Fruit fly (Drosophila melanogaster) whole organism, embryonic: Measurements from ENCODE around the gene CG43052.

Source experiments
- Atf3 ChIP-seq: fragments of 200-800 bp; sonication (Bioruptor generic); optimal IDR thresholded peaks from 3 replicates; lab custom pipeline; 2016; ENCODE audit warnings: missing biosample characterization, missing genetic modification characterization
- Bteb2 ChIP-seq: fragments of 200-800 bp; sonication (Bioruptor generic); optimal IDR thresholded peaks from 2 replicates; lab custom pipeline; 2016; ENCODE audit warnings: missing biosample characterization, missing genetic modification characterization
- C15 ChIP-seq: fragments of 200-800 bp; sonication (Bioruptor generic); IDR thresholded peaks from 3 replicates; pipeline ENCODE4 v1.3.6; 2022; ENCODE audit warnings: missing biosample characterization, missing genetic modification characterization
- CG10979 ChIP-seq: fragments of 200-800 bp; sonication (Bioruptor generic); optimal IDR thresholded peaks from 2 replicates; lab custom pipeline; 2018; ENCODE audit warnings: missing biosample characterization, mild to moderate bottlenecking, missing genetic modification characterization, moderate library complexity
- CG11247 ChIP-seq: fragments of 200-800 bp; sonication (Bioruptor generic); IDR thresholded peaks from 2 replicates; pipeline ENCODE4 v1.3.6; 2022; ENCODE audit warnings: missing biosample characterization, missing genetic modification characterization
- CG11398 ChIP-seq: fragments of 200-800 bp; sonication (Bioruptor generic); optimal IDR thresholded peaks from 2 replicates; lab custom pipeline; 2016; ENCODE audit warnings: missing biosample characterization, missing genetic modification characterization
- CG11723 ChIP-seq: fragments of 200-800 bp; sonication (Bioruptor generic); optimal IDR thresholded peaks from 2 replicates; lab custom pipeline; 2017; ENCODE audit warnings: missing biosample characterization, mild to moderate bottlenecking, missing genetic modification characterization
- CG15269 ChIP-seq: fragments of 200-800 bp; sonication (Bioruptor generic); optimal IDR thresholded peaks from 2 replicates; lab custom pipeline; 2018; ENCODE audit warnings: missing biosample characterization, mild to moderate bottlenecking, missing genetic modification characterization, moderate library complexity
- CG15601 ChIP-seq: fragments of 200-800 bp; sonication (Bioruptor generic); optimal IDR thresholded peaks from 3 replicates; lab custom pipeline; 2019; ENCODE audit warnings: missing biosample characterization, mild to moderate bottlenecking, missing genetic modification characterization, moderate library complexity
- CG1647 ChIP-seq: fragments of 200-800 bp; sonication (Bioruptor generic); optimal IDR thresholded peaks from 3 replicates; lab custom pipeline; 2016; ENCODE audit warnings: missing biosample characterization, missing genetic modification characterization
- CG17829 ChIP-seq: fragments of 200-800 bp; optimal IDR thresholded peaks from 2 replicates; lab custom pipeline; 2019; ENCODE audit warnings: missing biosample characterization, mild to moderate bottlenecking, missing genetic modification characterization, moderate library complexity
- CG31365 ChIP-seq: fragments of 200-800 bp; sonication (Bioruptor generic); optimal IDR thresholded peaks from 2 replicates; lab custom pipeline; 2018; ENCODE audit warnings: missing biosample characterization, mild to moderate bottlenecking, missing genetic modification characterization
- CG3407 ChIP-seq: fragments of 200-800 bp; sonication (Bioruptor generic); optimal IDR thresholded peaks from 2 replicates; lab custom pipeline; 2018; ENCODE audit warnings: missing biosample characterization, mild to moderate bottlenecking, missing genetic modification characterization
- CG5245 ChIP-seq: fragments of 200-800 bp; sonication (Bioruptor generic); optimal IDR thresholded peaks from 3 replicates; lab custom pipeline; 2016; ENCODE audit warnings: missing biosample characterization, missing genetic modification characterization
- CG6175 ChIP-seq: fragments of 200-800 bp; sonication (Bioruptor generic); IDR thresholded peaks from 3 replicates; pipeline ENCODE4 v1.3.6; 2022; ENCODE audit warnings: missing biosample characterization, missing genetic modification characterization
- CG7372 ChIP-seq: fragments of 200-800 bp; sonication (Bioruptor generic); IDR thresholded peaks from 2 replicates; pipeline ENCODE4 v1.3.6; 2022; ENCODE audit warnings: missing biosample characterization, missing genetic modification characterization
- CG8359 ChIP-seq: fragments of 200-800 bp; sonication (Bioruptor generic); optimal IDR thresholded peaks from 2 replicates; lab custom pipeline; 2017; ENCODE audit warnings: missing biosample characterization, mild to moderate bottlenecking, missing genetic modification characterization, borderline replicate concordance
- CG8765 ChIP-seq: fragments of 200-800 bp; sonication (Bioruptor generic); IDR thresholded peaks from 2 replicates; pipeline ENCODE4 v1.3.6; 2022; ENCODE audit warnings: missing biosample characterization, missing genetic modification characterization
- CG9797 ChIP-seq: fragments of 200-800 bp; sonication (Bioruptor generic); optimal IDR thresholded peaks from 3 replicates; lab custom pipeline; 2018; ENCODE audit warnings: missing biosample characterization, mild to moderate bottlenecking, missing genetic modification characterization
- CHES-1-like ChIP-seq: fragments of 200-800 bp; sonication (Bioruptor generic); optimal IDR thresholded peaks from 2 replicates; lab custom pipeline; 2016; ENCODE audit warnings: missing biosample characterization, missing genetic modification characterization
- CoRest ChIP-seq: fragments of 200-800 bp; sonication (Bioruptor generic); optimal IDR thresholded peaks from 3 replicates; lab custom pipeline; 2018; ENCODE audit warnings: missing biosample characterization, mild to moderate bottlenecking, missing genetic modification characterization, moderate library complexity
- D19B ChIP-seq: fragments of 200-800 bp; sonication (Bioruptor generic); optimal IDR thresholded peaks from 2 replicates; lab custom pipeline; 2017; ENCODE audit warnings: missing biosample characterization, mild to moderate bottlenecking, missing genetic modification characterization
- Doc2 ChIP-seq: fragments of 200-800 bp; sonication (Bioruptor generic); IDR thresholded peaks from 2 replicates; pipeline ENCODE4 v1.3.6; 2022; ENCODE audit warnings: missing biosample characterization, missing genetic modification characterization
- Hey ChIP-seq: fragments of 200-800 bp; sonication (Bioruptor generic); optimal IDR thresholded peaks from 3 replicates; lab custom pipeline; 2018; ENCODE audit warnings: missing biosample characterization, mild to moderate bottlenecking, missing genetic modification characterization
- Hmx ChIP-seq: fragments of 200-800 bp; sonication (Bioruptor generic); optimal IDR thresholded peaks from 2 replicates; lab custom pipeline; 2016; ENCODE audit warnings: missing biosample characterization, missing genetic modification characterization
- Hr3 ChIP-seq: fragments of 200-800 bp; sonication (Bioruptor generic); optimal IDR thresholded peaks from 3 replicates; lab custom pipeline; 2016; ENCODE audit warnings: missing biosample characterization, missing genetic modification characterization
- Hr78 ChIP-seq, 2 experiments: fragments of 200-800 bp in 1 of 2; fragments of >200 bp in 1 of 2; sonication (Bioruptor generic) in 1 of 2; optimal IDR thresholded peaks; 2 replicates each; lab custom pipeline; 2017 to 2019; ENCODE audit warnings: missing biosample characterization in 2 of 2, missing genetic modification characterization in 2 of 2, mild to moderate bottlenecking in 1 of 2, moderate library complexity in 1 of 2
- Max ChIP-seq: fragments of 200-800 bp; sonication (Bioruptor generic); optimal IDR thresholded peaks from 2 replicates; lab custom pipeline; 2016; ENCODE audit warnings: missing biosample characterization, mild to moderate bottlenecking, missing genetic modification characterization
- Nf-YA ChIP-seq: fragments of 200-800 bp; sonication (Bioruptor generic); IDR thresholded peaks from 2 replicates; pipeline ENCODE4 v1.3.6; 2022; ENCODE audit warnings: missing biosample characterization, missing genetic modification characterization
- Ssrp ChIP-seq: fragments of 200-800 bp; sonication (Bioruptor generic); optimal IDR thresholded peaks from 2 replicates; lab custom pipeline; 2018; ENCODE audit warnings: missing biosample characterization, mild to moderate bottlenecking, missing genetic modification characterization, moderate library complexity
- Taf1 ChIP-seq: fragments of 200-800 bp; sonication (Bioruptor generic); IDR thresholded peaks from 2 replicates; pipeline ENCODE4 v1.3.6; 2022; ENCODE audit warnings: missing biosample characterization, missing genetic modification characterization
- br ChIP-seq: fragments of >200 bp; optimal IDR thresholded peaks from 2 replicates; lab custom pipeline; 2017
- bsh ChIP-seq, 2 experiments: fragments of 200-800 bp; sonication (Bioruptor generic); optimal IDR thresholded peaks; 2 replicates each; lab custom pipeline; 2017 to 2018; ENCODE audit warnings: mild to moderate bottlenecking in 2 of 2, missing biosample characterization in 2 of 2, missing genetic modification characterization in 2 of 2, moderate library complexity in 1 of 2
- cad ChIP-seq: fragments of >200 bp; optimal IDR thresholded peaks from 2 replicates; lab custom pipeline; 2017; ENCODE audit warnings: missing biosample characterization, missing genetic modification characterization
- cas ChIP-seq: fragments of 200-800 bp; sonication (Bioruptor generic); IDR thresholded peaks from 2 replicates; pipeline ENCODE4 v1.3.6; 2022; ENCODE audit warnings: missing biosample characterization, missing genetic modification characterization
- crp ChIP-seq, 2 experiments: fragments of 200-800 bp; sonication (Bioruptor generic); optimal IDR thresholded peaks; 2 replicates in 1 of 2; 3 replicates in 1 of 2; lab custom pipeline; 2017; ENCODE audit warnings: missing biosample characterization in 2 of 2, missing genetic modification characterization in 2 of 2, mild to moderate bottlenecking in 1 of 2, moderate library complexity in 1 of 2
- da ChIP-seq: fragments of 200-800 bp; sonication (Bioruptor generic); optimal IDR thresholded peaks from 2 replicates; lab custom pipeline; 2016; ENCODE audit warnings: missing biosample characterization, missing genetic modification characterization
- dm ChIP-seq: fragments of 200-800 bp; sonication (Bioruptor generic); optimal IDR thresholded peaks from 3 replicates; lab custom pipeline; 2016; ENCODE audit warnings: missing biosample characterization, missing genetic modification characterization
- exex ChIP-seq: fragments of 200-800 bp; sonication (Bioruptor generic); optimal IDR thresholded peaks from 4 replicates; lab custom pipeline; 2018; ENCODE audit warnings: missing biosample characterization, mild to moderate bottlenecking, missing genetic modification characterization, moderate library complexity
- fd64A ChIP-seq: fragments of 200-800 bp; sonication (Bioruptor generic); optimal IDR thresholded peaks from 3 replicates; lab custom pipeline; 2018; ENCODE audit warnings: missing biosample characterization, mild to moderate bottlenecking, missing genetic modification characterization
- gsb-n ChIP-seq: fragments of 200-800 bp; sonication (Bioruptor generic); optimal IDR thresholded peaks from 3 replicates; lab custom pipeline; 2018; ENCODE audit warnings: missing biosample characterization, mild to moderate bottlenecking, missing genetic modification characterization
- gt ChIP-seq: fragments of 200-800 bp; sonication (Bioruptor generic); IDR thresholded peaks from 2 replicates; pipeline ENCODE4 v1.3.6; 2022; ENCODE audit warnings: missing biosample characterization, missing genetic modification characterization
- knrl ChIP-seq: fragments of 200-800 bp; sonication (Bioruptor generic); IDR thresholded peaks from 3 replicates; pipeline ENCODE4 v1.3.6; 2022; ENCODE audit warnings: missing biosample characterization, missing genetic modification characterization; ENCODE audit not compliant: partially characterized antibody
- lov ChIP-seq, 2 experiments: fragments of 200-800 bp in 1 of 2; fragments of >200 bp in 1 of 2; sonication (Bioruptor generic) in 1 of 2; IDR thresholded peaks in 1 of 2; optimal IDR thresholded peaks in 1 of 2; 2 replicates in 1 of 2; 3 replicates in 1 of 2; pipeline versions ENCODE4 v1.3.6 to Lab custom; 2017 to 2022; ENCODE audit warnings: missing biosample characterization in 1 of 2, missing genetic modification characterization in 1 of 2
- p53 ChIP-seq: fragments of 200-800 bp; sonication (Bioruptor generic); optimal IDR thresholded peaks from 2 replicates; lab custom pipeline; 2016; ENCODE audit warnings: missing biosample characterization, missing genetic modification characterization
- peb ChIP-seq: fragments of 200-800 bp; sonication (Bioruptor generic); IDR thresholded peaks from 2 replicates; pipeline ENCODE4 v1.3.6; 2022; ENCODE audit warnings: missing biosample characterization, missing genetic modification characterization
- prd ChIP-seq, 3 experiments: fragments of >200 bp in 2 of 3; fragments of 200-800 bp in 1 of 3; sonication (Bioruptor generic) in 1 of 3; optimal IDR thresholded peaks in 2 of 3; IDR thresholded peaks in 1 of 3; 2 replicates in 2 of 3; 3 replicates in 1 of 3; pipeline versions ENCODE4 v1.3.6 to Lab custom; 2017 to 2022; ENCODE audit warnings: missing biosample characterization in 1 of 3, missing genetic modification characterization in 1 of 3
- run ChIP-seq: fragments of 200-800 bp; sonication (Bioruptor generic); optimal IDR thresholded peaks from 3 replicates; lab custom pipeline; 2018; ENCODE audit warnings: missing biosample characterization, mild to moderate bottlenecking, missing genetic modification characterization
- stwl ChIP-seq: fragments of 200-800 bp; sonication (Bioruptor generic); optimal IDR thresholded peaks from 3 replicates; lab custom pipeline; 2018; ENCODE audit warnings: missing biosample characterization, mild to moderate bottlenecking, missing genetic modification characterization, moderate library complexity

Gene CG43052

dm6 chr2L:14361736-14362180 is 9.9 kb downstream of the CG43052 start, which contains the start of gene spel1 (continued):
- TF ChIP-seq CG10979 (tag; lab: Kevin White, UChicago) (peak; percentile 83), peb (GFP tag; lab: Robert Waterston, UW) (no peak), CG9797 (peak; percentile 67), CG11398 (no peak), CG1647 (GFP tag; lab: Kevin White, UChicago) (peak; percentile 21), crp (GFP tag; optimal IDR thresholded peaks at IDR 0.05; lab: Kevin White, UChicago) (peak in 1 of 2 experiments; percentile 18), gsb-n (tag; lab: Kevin White, UChicago) (peak; percentile 76), Bteb2 (GFP tag; lab: Kevin White, UChicago) (peak; percentile 2), cas (GFP tag; lab: Robert Waterston, UW) (peak; percentile 77; the same call in 1 of the 2 replicates), CG6175 (GFP tag; lab: Robert Waterston, UW) (no peak), D19B (GFP tag; lab: Kevin White, UChicago) (peak; percentile 38), prd (optimal IDR thresholded peaks at IDR 0.05; lab: Kevin White, UChicago) (no peak), prd (GFP tag; IDR thresholded peaks at IDR 0.05; lab: Robert Waterston, UW) (peak; percentile 80), p53 (GFP tag; lab: Kevin White, UChicago) (no peak), CG5245 (GFP tag; lab: Kevin White, UChicago) (peak; percentile 38), CG3407 (GFP tag; lab: Kevin White, UChicago) (peak; percentile 57), dm (GFP tag; lab: Kevin White, UChicago) (no peak), Max (GFP tag; lab: Kevin White, UChicago) (peak; percentile 20), Hr3 (GFP tag; lab: Kevin White, UChicago) (peak; percentile 81), Hmx (GFP tag; lab: Kevin White, UChicago) (no peak), bsh (GFP tag; optimal IDR thresholded peaks at IDR 0.05; lab: Kevin White, UChicago) (peak in 1 of 2 experiments; percentile 85), CG15269 (tag; lab: Kevin White, UChicago) (peak; percentile 88), knrl (GFP tag; lab: Robert Waterston, UW) (no peak), Ssrp (tag; lab: Kevin White, UChicago) (peak; percentile 81), Hey (tag; lab: Kevin White, UChicago) (no peak), CG7372 (GFP tag; lab: Robert Waterston, UW) (peak; percentile 64), C15 (GFP tag; lab: Robert Waterston, UW) (0 out of 3 replicates have a peak, but pooled peaks have one; percentile 73), CG11723 (GFP tag; lab: Kevin White, UChicago) (peak; percentile 20), da (GFP tag; lab: Kevin White, UChicago) (no peak), lov (optimal IDR thresholded peaks at IDR 0.05; lab: Kevin White, UChicago) (no peak), lov (GFP tag; IDR thresholded peaks at IDR 0.05; lab: Robert Waterston, UW) (peak; percentile 30; the same call in 1 of the 3 replicates), CG15601 (tag; lab: Kevin White, UChicago) (peak; percentile 58), CG31365 (tag; lab: Kevin White, UChicago) (no peak), Nf-YA (GFP tag; lab: Robert Waterston, UW) (no peak), CG8359 (GFP tag; lab: Kevin White, UChicago) (no peak), exex (tag; lab: Kevin White, UChicago) (peak; percentile 37), gt (GFP tag; lab: Robert Waterston, UW) (no peak), CoRest (peak; percentile 90), CG8765 (GFP tag; lab: Robert Waterston, UW) (peak; percentile 63; the same call in 1 of the 2 replicates), Atf3 (no peak), CG11247 (GFP tag; lab: Robert Waterston, UW) (peak; percentile 67), cad (GFP tag; lab: Kevin White, UChicago) (no peak), fd64A (GFP tag; lab: Kevin White, UChicago) (no peak), Doc2 (GFP tag; lab: Robert Waterston, UW) (peak; percentile 21; the same call in 1 of the 2 replicates), stwl (tag; lab: Kevin White, UChicago) (peak; percentile 64), run (peak; percentile 33), CHES-1-like (no peak), CG17829 (tag; lab: Kevin White, UChicago) (peak; percentile 88), br (no peak), Hr78 (GFP tag; optimal IDR thresholded peaks at IDR 0.05; lab: Kevin White, UChicago) (peak in 1 of 2 experiments; percentile 34), Taf1 (GFP tag; lab: Robert Waterston, UW) (peak; percentile 47; the same call in 1 of the 2 replicates)
